Fruit fly (Drosophila melanogaster): ENCODE data around the gene CG45075.

The CG45075 gene

dm6 chr2L:6090365-6090764 lies 847 bp upstream of the CG45075 start (continued):
- TF ChIP-seq inv (GFP tag; IDR thresholded peaks at IDR 0.05; ENCODE audit: partially characterized antibody) (no peak), Nf-YB (GFP tag; optimal IDR thresholded peaks at IDR 0.05) (no peak), fd64A (GFP tag; optimal IDR thresholded peaks at IDR 0.05) (no peak), fd102C (GFP tag; optimal IDR thresholded peaks at IDR 0.05) (no peak), eyg (GFP tag; optimal IDR thresholded peaks at IDR 0.05) (no peak), hth (optimal IDR thresholded peaks at IDR 0.05) (no peak), sim (GFP tag; IDR thresholded peaks at IDR 0.05) (no peak), bab2 (GFP tag; optimal IDR thresholded peaks at IDR 0.05) (no peak), ATbp (GFP tag; optimal IDR thresholded peaks at IDR 0.05) (no peak), CG3281 (GFP tag; optimal IDR thresholded peaks at IDR 0.05) (no peak), amos (GFP tag; IDR thresholded peaks at IDR 0.05; ENCODE audit: partially characterized antibody) (no peak; the same call in 1 of the 2 replicates), CG3847 (GFP tag; IDR thresholded peaks at IDR 0.05) (no peak), CG8944 (GFP tag; optimal IDR thresholded peaks at IDR 0.05) (no peak), Fer3 (tag; optimal IDR thresholded peaks at IDR 0.05) (no peak), Eip74EF (GFP tag; optimal IDR thresholded peaks at IDR 0.05) (no peak), toy (GFP tag; IDR thresholded peaks at IDR 0.05) (no peak), aop (GFP tag; IDR thresholded peaks at IDR 0.05) (no peak), BEAF-32 (GFP tag; optimal IDR thresholded peaks at IDR 0.05) (no peak), Kr (GFP tag; optimal IDR thresholded peaks at IDR 0.05) (no peak), CG15514 (GFP tag; optimal IDR thresholded peaks at IDR 0.05) (no peak), CG30020 (tag; optimal IDR thresholded peaks at IDR 0.05) (no peak), CG10959 (GFP tag; IDR thresholded peaks at IDR 0.05) (no peak), Mrtf (GFP tag; IDR thresholded peaks at IDR 0.05) (no peak), peb (GFP tag; IDR thresholded peaks at IDR 0.05) (no peak), CG31224 (GFP tag; IDR thresholded peaks at IDR 0.05) (no peak), CG8359 (GFP tag; optimal IDR thresholded peaks at IDR 0.05; ENCODE audit: borderline replicate concordance) (no peak), CG13296 (GFP tag; optimal IDR thresholded peaks at IDR 0.05) (no peak), disco-r (GFP tag; optimal IDR thresholded peaks at IDR 0.05) (no peak), CG17912 (GFP tag; optimal IDR thresholded peaks at IDR 0.05) (no peak), B-H2 (GFP tag; optimal IDR thresholded peaks at IDR 0.05) (peak; percentile 16), eve (GFP tag; optimal IDR thresholded peaks at IDR 0.05) (no peak), CG34422 (GFP tag; IDR thresholded peaks at IDR 0.05) (no peak), CG2678 (tag; optimal IDR thresholded peaks at IDR 0.05) (peak; percentile 26), esg (GFP tag; conservative IDR thresholded peaks at IDR 0.05) (no peak), da (GFP tag; optimal IDR thresholded peaks at IDR 0.05) (no peak), CG16813 (GFP tag; IDR thresholded peaks at IDR 0.05; ENCODE audit: partially characterized antibody) (no peak), hb (GFP tag; IDR thresholded peaks at IDR 0.05; ENCODE audit: partially characterized antibody) (no peak), Hr78 (GFP tag; optimal IDR thresholded peaks at IDR 0.05) (peak in 1 of 2 experiments; percentile 77), CG10321 (GFP tag; IDR thresholded peaks at IDR 0.05) (no peak), Stat92E (GFP tag; optimal IDR thresholded peaks at IDR 0.05) (no peak), luna (GFP tag; optimal IDR thresholded peaks at IDR 0.05) (no peak), Sox100B (GFP tag; optimal IDR thresholded peaks at IDR 0.05) (no peak), Blimp-1 (GFP tag; optimal IDR thresholded peaks at IDR 0.05) (peak; percentile 69), pho (GFP tag; optimal IDR thresholded peaks at IDR 0.05) (no peak), chif (GFP tag; optimal IDR thresholded peaks at IDR 0.05) (no peak), Hsf (GFP tag; optimal IDR thresholded peaks at IDR 0.05) (no peak), br (optimal IDR thresholded peaks at IDR 0.05) (no peak), CG6254 (GFP tag; optimal IDR thresholded peaks at IDR 0.05) (no peak), Nf-YA (GFP tag; IDR thresholded peaks at IDR 0.05) (no peak), dmrt99B (tag; optimal IDR thresholded peaks at IDR 0.05) (no peak), CG4282 (GFP tag; optimal IDR thresholded peaks at IDR 0.05) (no peak)

All from whole organism, embryonic.